Worm (Caenorhabditis elegans) whole organism, early embryonic: Measurements from ENCODE around the gene gsnl-1.

Experiments used
- B0310.2 ChIP-seq: sonication (generic microtip); optimal IDR thresholded peaks from 2 replicates; lab custom pipeline; 2016; ENCODE audit warnings: mild to moderate bottlenecking, missing genetic modification characterization, missing compliant biosample characterization
- F13C5.2 ChIP-seq: sonication (generic microtip); optimal IDR thresholded peaks from 2 replicates; lab custom pipeline; 2017; ENCODE audit warnings: mild to moderate bottlenecking, missing genetic modification characterization, inconsistent platforms, missing compliant biosample characterization
- aly-1 ChIP-seq: sonication (generic microtip); optimal IDR thresholded peaks from 2 replicates; lab custom pipeline; 2016; ENCODE audit warnings: missing genetic modification characterization, missing compliant biosample characterization
- ama-1 ChIP-seq: fragments of 150-350 bp; optimal IDR thresholded peaks from 2 replicates; lab custom pipeline; 2014
- ceh-13 ChIP-seq: fragments of 200-800 bp; sonication (Bioruptor generic); optimal IDR thresholded peaks from 2 replicates; lab custom pipeline; 2018; ENCODE audit warnings: mild to moderate bottlenecking, missing genetic modification characterization, missing compliant biosample characterization
- ceh-36 ChIP-seq: sonication (generic microtip); optimal IDR thresholded peaks from 2 replicates; lab custom pipeline; 2016; ENCODE audit warnings: missing genetic modification characterization, inconsistent platforms, missing compliant biosample characterization
- ets-7 ChIP-seq: sonication (generic microtip); optimal IDR thresholded peaks from 2 replicates; lab custom pipeline; 2016; ENCODE audit warnings: missing genotype, missing genetic modification characterization, missing compliant biosample characterization
- flt-1 ChIP-seq: fragments of 200-800 bp; sonication (Bioruptor generic); IDR thresholded peaks from 2 replicates; pipeline ENCODE4 v1.3.6; 2022; ENCODE audit warnings: missing genetic modification characterization, missing compliant biosample characterization
- hmbx-1 ChIP-seq: sonication (generic microtip); optimal IDR thresholded peaks from 2 replicates; lab custom pipeline; 2016; ENCODE audit warnings: mild to moderate bottlenecking, missing genetic modification characterization, missing compliant biosample characterization
- hmg-4 ChIP-seq: fragments of 200-800 bp; sonication (Bioruptor generic); optimal IDR thresholded peaks from 2 replicates; lab custom pipeline; 2018; ENCODE audit warnings: mild to moderate bottlenecking, missing genetic modification characterization, missing compliant biosample characterization
- hnd-1 ChIP-seq: sonication (generic microtip); optimal IDR thresholded peaks from 2 replicates; lab custom pipeline; 2016; ENCODE audit warnings: missing genetic modification characterization, missing compliant biosample characterization
- pes-1 ChIP-seq: fragments of 200-800 bp; sonication (Bioruptor generic); IDR thresholded peaks from 2 replicates; pipeline ENCODE4 v1.3.6; 2022; ENCODE audit warnings: missing genetic modification reagents, missing genetic modification characterization, missing compliant biosample characterization
- scrt-1 ChIP-seq: fragments of 200-800 bp; sonication (Bioruptor generic); IDR thresholded peaks from 2 replicates; pipeline ENCODE4 v1.3.6; 2022; ENCODE audit warnings: missing genetic modification characterization, missing compliant biosample characterization
- sea-1 ChIP-seq: fragments of 200-800 bp; sonication (Bioruptor generic); conservative IDR thresholded peaks from 2 replicates; pipeline ENCODE4 v1.3.6; 2022; ENCODE audit warnings: missing genetic modification characterization, missing compliant biosample characterization
- tbx-11 ChIP-seq: fragments of 200-800 bp; sonication (Bioruptor generic); IDR thresholded peaks from 2 replicates; pipeline ENCODE4 v1.3.6; 2022; ENCODE audit warnings: missing genetic modification characterization, missing compliant biosample characterization
- tbx-37 ChIP-seq: fragments of 200-800 bp; sonication (Bioruptor generic); conservative IDR thresholded peaks from 2 replicates; pipeline ENCODE4 v1.3.6; 2022; ENCODE audit warnings: missing genetic modification reagents, missing genetic modification characterization, missing compliant biosample characterization
- tra-4 ChIP-seq: sonication (generic microtip); optimal IDR thresholded peaks from 2 replicates; lab custom pipeline; 2017; ENCODE audit warnings: missing genetic modification characterization, missing compliant biosample characterization

The gsnl-1 gene

DNA sequence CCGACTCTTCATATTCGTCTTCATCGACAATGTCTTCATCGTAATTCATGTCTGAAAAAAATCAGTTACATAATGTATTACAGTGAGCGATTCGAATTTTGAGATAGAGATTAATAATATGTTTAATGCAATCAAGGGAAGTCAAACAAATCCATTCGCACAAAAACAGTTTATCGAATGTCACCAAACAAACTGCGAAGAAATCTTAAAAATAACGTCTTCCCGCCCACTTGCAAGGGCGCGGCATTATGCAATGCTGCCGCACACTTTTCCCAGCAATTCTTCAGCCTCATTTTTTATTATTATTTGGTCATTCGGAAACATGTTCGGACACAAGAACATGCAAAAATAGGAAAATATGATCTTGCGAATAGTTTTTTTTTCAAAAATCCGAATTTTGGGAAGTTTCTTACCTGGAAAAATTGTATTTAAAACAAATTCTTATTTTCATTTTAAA is 47.4 kb downstream of the gsnl-1 start, which contains the start of gene mdf-1:
mdf-1 (minus strand) TSS at position 51 of the 457 bp plus-strand sequence.
- peak; percentile 39; the same call in 1 of the 2 replicates for TF ChIP-seq flt-1 (GFP tag; lab: Robert Waterston, UW)
- TF ChIP-seq B0310.2: no peak
- TF ChIP-seq F13C5.2 (tag; lab: Kevin White, UChicago): peak; percentile 31

DNA sequence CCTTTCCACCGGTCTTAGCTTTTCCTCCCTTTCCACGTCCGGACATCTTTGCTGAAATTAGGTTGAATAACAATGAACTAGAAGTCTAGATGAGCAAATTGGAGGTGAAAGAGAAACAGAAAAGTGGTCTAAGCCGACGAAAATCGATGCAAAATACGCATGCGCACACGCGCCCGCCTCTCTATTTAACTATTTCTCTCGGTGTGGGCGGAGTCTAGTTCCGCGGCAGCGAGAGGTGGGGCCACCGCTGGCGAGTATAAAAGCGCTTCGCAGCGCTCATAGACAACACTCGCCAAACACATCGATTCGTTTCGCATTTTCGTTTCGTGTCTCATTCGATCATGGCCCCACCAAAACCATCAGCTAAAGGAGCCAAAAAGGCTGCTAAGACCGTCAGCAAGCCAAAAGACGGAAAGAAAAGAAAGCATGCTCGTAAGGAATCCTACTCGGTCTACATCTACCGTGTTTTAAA is 48.4 kb downstream of the gsnl-1 start, which contains the start of the genes his-35 and his-41:
his-35 (minus strand) TSS at position 51 of the 472 bp plus-strand sequence.
his-41 (plus strand) TSS at position 299 of the 472 bp plus-strand sequence.
- TF ChIP-seq F13C5.2 (tag; lab: Kevin White, UChicago): no peak
- no peak for TF ChIP-seq hnd-1 (tag; lab: Kevin White, UChicago)
- TF ChIP-seq scrt-1 (GFP tag; lab: Robert Waterston, UW): no peak
- TF ChIP-seq pes-1 (GFP tag; lab: Robert Waterston, UW): no peak
- no peak for TF ChIP-seq aly-1 (tag; lab: Kevin White, UChicago)
- TF ChIP-seq tbx-37: no peak
- no peak for TF ChIP-seq tbx-11 (GFP tag; lab: Robert Waterston, UW)
- TF ChIP-seq ama-1: no peak
- no peak for TF ChIP-seq hmg-4 (GFP tag; lab: Kevin White, UChicago)
- no peak for TF ChIP-seq tra-4 (tag; lab: Kevin White, UChicago)
- no peak for TF ChIP-seq ceh-13 (GFP tag; lab: Kevin White, UChicago)
- no peak for TF ChIP-seq B0310.2

DNA sequence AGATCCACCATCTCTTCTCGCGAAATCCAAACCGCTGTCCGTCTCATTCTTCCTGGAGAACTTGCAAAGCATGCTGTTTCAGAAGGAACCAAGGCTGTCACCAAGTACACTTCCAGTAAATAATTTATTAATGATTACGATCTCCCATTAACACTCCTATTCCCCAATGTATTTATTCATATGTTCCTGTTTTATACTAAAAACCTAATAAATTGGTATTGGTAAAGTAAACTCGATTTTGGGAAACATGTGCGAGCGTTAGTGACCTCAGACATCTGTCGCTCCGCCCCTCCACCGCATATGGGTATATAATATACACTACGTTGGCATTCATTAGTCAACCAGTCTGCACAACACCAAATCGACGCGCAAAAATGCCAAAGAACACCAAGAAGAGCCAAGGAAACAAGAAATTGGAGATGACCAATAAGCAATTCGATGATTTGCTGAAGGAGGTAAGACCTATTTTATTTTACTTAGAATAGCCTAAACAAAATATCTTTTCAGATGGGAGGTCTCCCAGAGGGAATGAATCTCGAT is 49.3 kb downstream of the gsnl-1 start, which contains the start of gene C50F4.6:
C50F4.6 (plus strand) TSS at position 51 of the 540 bp plus-strand sequence.
- TF ChIP-seq ama-1 (no peak), B0310.2 (no peak), pes-1 (GFP tag; lab: Robert Waterston, UW) (peak; percentile 58), tbx-37 (no peak), tbx-11 (GFP tag; lab: Robert Waterston, UW) (no peak)

DNA sequence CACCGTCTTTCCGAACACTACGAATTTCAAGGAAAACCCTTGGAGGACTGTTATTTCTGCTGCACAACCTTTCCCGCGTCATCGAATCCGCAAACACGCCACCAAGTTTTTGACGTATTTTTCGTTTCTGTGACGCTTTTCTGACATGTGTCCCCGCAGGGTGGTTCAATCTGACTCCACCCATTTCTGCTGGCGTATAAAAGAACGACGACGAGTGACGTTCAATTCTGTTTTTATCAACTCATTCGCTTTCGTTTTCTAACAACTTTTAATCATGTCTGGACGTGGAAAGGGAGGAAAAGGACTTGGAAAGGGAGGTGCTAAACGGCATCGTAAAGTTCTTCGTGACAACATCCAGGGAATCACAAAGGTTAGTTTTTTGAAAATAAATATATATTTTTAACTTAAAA is 50.0 kb downstream of the gsnl-1 start, which contains the start of gene his-37:
his-37 (plus strand) TSS at position 246 of the 410 bp plus-strand sequence.
- TF ChIP-seq tbx-11 (GFP tag; lab: Robert Waterston, UW) (no peak), hmg-4 (GFP tag; lab: Kevin White, UChicago) (peak; percentile 64), scrt-1 (GFP tag; lab: Robert Waterston, UW) (no peak), tbx-37 (0 out of 2 replicates have a peak, but pooled peaks have one; percentile 34), ama-1 (no peak), tra-4 (tag; lab: Kevin White, UChicago) (peak; percentile 41), ceh-36 (no peak), aly-1 (tag; lab: Kevin White, UChicago) (no peak), hnd-1 (tag; lab: Kevin White, UChicago) (no peak), pes-1 (GFP tag; lab: Robert Waterston, UW) (peak; percentile 53; the same call in 1 of the 2 replicates), hmbx-1 (tag; lab: Kevin White, UChicago) (peak; percentile 16), F13C5.2 (tag; lab: Kevin White, UChicago) (peak; percentile 41), sea-1 (GFP tag; lab: Robert Waterston, UW) (no peak), B0310.2 (no peak), flt-1 (GFP tag; lab: Robert Waterston, UW) (peak; percentile 61), ets-7 (no peak), ceh-13 (GFP tag; lab: Kevin White, UChicago) (no peak)
